Worm (Caenorhabditis elegans): ENCODE data around the gene T02H6.5.

ce11 chrII:651324-651723 lies 33.6 kb upstream of the T02H6.5 start:
- no peak for TF ChIP-seq fkh-10 (GFP tag; optimal IDR thresholded peaks at IDR 0.05)
- TF ChIP-seq ceh-22 (tag; optimal IDR thresholded peaks at IDR 0.05), result no peak
- TF ChIP-seq lin-11 (tag; optimal IDR thresholded peaks at IDR 0.05), result no peak
- TF ChIP-seq pag-3 (tag; optimal IDR thresholded peaks at IDR 0.05; ENCODE audit: borderline replicate concordance), result no peak
- no peak for TF ChIP-seq pha-4 (tag; optimal IDR thresholded peaks at IDR 0.05)
- no peak for TF ChIP-seq pqm-1 (tag; optimal IDR thresholded peaks at IDR 0.05)
- TF ChIP-seq madf-2 (tag; optimal IDR thresholded peaks at IDR 0.05), result no peak
- no peak for TF ChIP-seq ama-1 (optimal IDR thresholded peaks at IDR 0.05)
- no peak for TF ChIP-seq ceh-30 (tag; optimal IDR thresholded peaks at IDR 0.05)
- TF ChIP-seq ceh-31 (tag; optimal IDR thresholded peaks at IDR 0.05), result no peak

Measured in whole organism, late embryonic.